Worm (Caenorhabditis elegans) whole organism, L4/young adult: ENCODE data around the gene cdr-7.

ENCODE experiments used
- W03F9.2 ChIP-seq: fragments of 150-350 bp; optimal IDR thresholded peaks from 2 replicates; lab custom pipeline; 2014; ENCODE audit warnings: missing biosample characterization, missing genetic modification characterization
- dao-5 ChIP-seq: sonication (generic microtip); optimal IDR thresholded peaks from 2 replicates; lab custom pipeline; 2016; ENCODE audit warnings: missing genotype, missing genetic modification characterization, moderate library complexity, missing compliant biosample characterization
- him-1 ChIP-seq: sonication (generic microtip); optimal IDR thresholded peaks from 2 replicates; lab custom pipeline; 2016; ENCODE audit warnings: missing genotype, missing genetic modification reagents, missing genetic modification characterization, missing compliant biosample characterization

DNA sequence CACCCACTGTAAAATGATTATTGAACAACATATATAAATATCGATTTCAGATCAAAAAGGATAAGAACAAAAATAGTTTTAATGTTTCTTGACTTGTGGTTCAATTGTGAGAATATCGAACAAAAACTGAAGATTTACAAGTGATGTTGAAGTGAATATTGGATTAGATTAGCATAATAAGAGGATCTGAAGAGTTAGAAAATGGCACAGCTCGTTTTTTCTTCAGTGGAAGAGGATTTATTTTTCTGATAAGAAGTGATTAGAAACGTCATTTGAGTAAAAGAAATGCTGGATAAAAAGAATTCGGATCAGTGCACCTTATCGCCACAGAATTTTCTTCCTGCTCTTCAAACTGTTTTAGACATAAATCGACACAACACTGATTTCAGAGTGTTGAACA lies 16.2 kb downstream of the cdr-7 start, which contains the start of gene twk-14:
- TF ChIP-seq him-1 (tag; lab: Kevin White, UChicago) (no peak), dao-5 (tag; lab: Kevin White, UChicago) (no peak), W03F9.2 (tag; lab: Kevin White, UChicago) (no peak)
